Worm (Caenorhabditis elegans): Measurements from ENCODE around the gene igcm-4.

igcm-4 gene

DNA sequence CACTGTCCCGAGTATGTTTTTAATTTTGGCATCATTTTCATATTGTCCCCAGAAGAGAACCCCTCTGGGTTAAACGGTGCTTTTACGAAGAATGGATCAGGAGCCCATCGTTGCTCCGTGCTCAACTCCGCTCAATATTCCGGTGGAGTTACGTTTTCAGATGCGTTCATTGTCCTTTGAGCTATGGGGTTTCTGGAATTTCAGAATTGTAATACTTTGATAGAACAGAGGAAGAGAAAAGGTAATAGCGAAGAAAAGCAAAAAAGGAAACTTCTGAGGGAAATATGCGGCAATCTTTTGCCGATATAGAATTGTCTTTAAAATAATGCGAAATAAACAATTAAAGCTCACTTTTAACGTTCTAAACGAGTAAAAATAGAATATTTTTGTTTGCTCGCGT, 48.2 kb downstream of the igcm-4 start, which contains the start of gene Y40A1A.3:
TSS of gene Y40A1A.3 (minus strand) at position 101 of the 400 bp plus-strand sequence.
- TF ChIP-seq unc-39 (tag; optimal IDR thresholded peaks at IDR 0.05) (no peak), unc-120 (tag; optimal IDR thresholded peaks at IDR 0.05; ENCODE audit: poor library complexity, severe bottlenecking) (no peak), ceh-39 (tag; optimal IDR thresholded peaks at IDR 0.05) (no peak), lin-32 (GFP tag; optimal IDR thresholded peaks at IDR 0.05) (no peak), nhr-12 (tag; optimal IDR thresholded peaks at IDR 0.05) (no peak), mab-5 (tag; optimal IDR thresholded peaks at IDR 0.05) (no peak), hlh-1 (tag; optimal IDR thresholded peaks at IDR 0.05) (no peak), nhr-237 (tag; optimal IDR thresholded peaks at IDR 0.05) (no peak), ceh-43 (GFP tag; optimal IDR thresholded peaks at IDR 0.05) (no peak), lsy-2 (tag; optimal IDR thresholded peaks at IDR 0.05) (no peak), drap-1 (GFP tag; optimal IDR thresholded peaks at IDR 0.05) (no peak), pha-4 (tag; optimal IDR thresholded peaks at IDR 0.05) (no peak), mep-1 (tag; optimal IDR thresholded peaks at IDR 0.05) (no peak), nhr-28 (tag; optimal IDR thresholded peaks at IDR 0.05) (no peak), snpc-4 (tag; optimal IDR thresholded peaks at IDR 0.05) (no peak), nhr-2 (tag; optimal IDR thresholded peaks at IDR 0.05) (no peak), bed-3 (GFP tag; optimal IDR thresholded peaks at IDR 0.05) (no peak), M03D4.4 (tag; optimal IDR thresholded peaks at IDR 0.05) (no peak), elt-3 (tag; optimal IDR thresholded peaks at IDR 0.05) (no peak)

DNA sequence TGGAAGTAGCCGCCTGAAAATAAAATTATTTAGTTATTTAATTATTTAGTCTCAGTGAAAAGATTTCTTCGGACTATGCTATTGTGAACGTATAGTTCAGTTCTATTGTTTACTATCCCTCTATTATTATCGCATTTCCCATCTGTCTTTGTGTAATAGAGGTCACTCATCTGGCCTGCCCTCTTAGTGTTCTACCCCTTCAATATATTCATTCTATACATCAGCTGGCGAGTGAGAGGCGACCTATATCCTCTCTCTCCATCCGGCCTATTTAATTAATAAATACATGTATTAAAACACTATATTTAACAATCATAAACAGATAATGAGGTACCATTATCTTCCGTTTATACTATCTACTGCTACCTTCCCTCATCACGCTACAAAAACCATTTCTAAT, 50.1 kb downstream of the igcm-4 start:
- TF ChIP-seq cnd-1 (tag; optimal IDR thresholded peaks at IDR 0.05) = peak; percentile 43
- peak; percentile 49 for TF ChIP-seq nhr-2 (tag; optimal IDR thresholded peaks at IDR 0.05)
- TF ChIP-seq ces-1 (GFP tag; optimal IDR thresholded peaks at IDR 0.05) = peak; percentile 38
- peak; percentile 56 for TF ChIP-seq ceh-43 (GFP tag; optimal IDR thresholded peaks at IDR 0.05)
- TF ChIP-seq sptf-1 (tag; optimal IDR thresholded peaks at IDR 0.05) = peak; percentile 18

DNA sequence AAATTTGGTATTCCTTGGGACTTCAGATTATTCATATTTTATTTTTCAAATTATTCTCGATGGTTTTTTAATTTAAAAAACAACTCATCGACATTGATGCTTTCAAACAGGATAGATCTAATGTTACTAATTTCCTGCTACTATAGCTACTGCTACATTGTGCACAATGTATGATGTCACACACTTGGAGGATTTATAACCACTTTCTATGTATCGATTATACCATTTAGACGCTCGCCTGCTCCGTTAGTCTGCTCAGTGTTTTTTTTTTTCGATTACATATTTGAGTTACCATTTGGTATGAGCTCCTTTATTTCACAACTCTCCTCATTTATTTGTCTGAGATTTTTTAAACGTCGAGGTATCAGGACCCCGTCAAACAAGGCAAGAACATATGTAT, 55.7 kb downstream of the igcm-4 start, which contains the start of gene Y40A1A.2:
TSS of gene Y40A1A.2 (plus strand) at position 301 of the 400 bp plus-strand sequence.
- TF ChIP-seq elt-3 (tag; optimal IDR thresholded peaks at IDR 0.05) (no peak), ceh-43 (GFP tag; optimal IDR thresholded peaks at IDR 0.05) (no peak), ztf-11 (tag; optimal IDR thresholded peaks at IDR 0.05) (no peak), sem-2 (GFP tag; optimal IDR thresholded peaks at IDR 0.05) (no peak), flh-1 (GFP tag; optimal IDR thresholded peaks at IDR 0.05) (no peak), unc-120 (tag; optimal IDR thresholded peaks at IDR 0.05; ENCODE audit: poor library complexity, severe bottlenecking) (no peak), nhr-12 (tag; optimal IDR thresholded peaks at IDR 0.05) (no peak)

DNA sequence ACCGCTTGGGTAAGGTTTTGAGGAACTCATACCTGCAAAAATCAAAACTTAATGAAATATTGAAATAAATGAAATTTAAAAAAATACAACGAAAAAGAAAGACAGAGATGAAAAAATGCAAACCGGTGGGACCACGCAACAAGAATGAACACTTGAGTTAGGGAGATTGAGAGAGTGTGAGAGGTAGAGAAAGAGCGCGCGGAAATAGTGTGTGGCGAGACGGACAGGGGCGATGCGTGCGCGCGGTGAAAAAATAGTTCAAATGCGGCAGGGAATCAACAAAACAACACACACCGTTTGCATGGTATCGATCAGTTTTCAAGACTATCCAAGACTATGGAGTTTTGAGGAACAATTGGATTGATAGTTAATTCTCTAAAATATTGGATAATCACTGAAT, 56.6 kb downstream of the igcm-4 start, which contains the start of gene meg-3:
TSS of gene meg-3 (minus strand) at position 32 of the 400 bp plus-strand sequence.
- TF ChIP-seq mep-1 (tag; optimal IDR thresholded peaks at IDR 0.05) (peak; percentile 11), mab-5 (tag; optimal IDR thresholded peaks at IDR 0.05) (no peak)
